Worm (Caenorhabditis elegans) whole organism, L4 larva: ENCODE measurements around the gene ttr-45.

Experiments
- Y5F2A.4 ChIP-seq: fragments of 200-800 bp; sonication (Bioruptor generic); optimal IDR thresholded peaks from 2 replicates; lab custom pipeline; 2018; ENCODE audit warnings: mild to moderate bottlenecking, missing genetic modification characterization, missing compliant biosample characterization
- ZK337.2 ChIP-seq: fragments of 200-800 bp; sonication (Bioruptor generic); IDR thresholded peaks from 2 replicates; pipeline ENCODE4 v1.3.6; 2022; ENCODE audit warnings: missing genetic modification reagents, missing genetic modification characterization, missing compliant biosample characterization
- aly-2 ChIP-seq: sonication (generic microtip); optimal IDR thresholded peaks from 2 replicates; lab custom pipeline; 2018; ENCODE audit warnings: missing biosample characterization, missing genetic modification characterization
- ama-1 ChIP-seq: fragments of 150-350 bp; optimal IDR thresholded peaks from 2 replicates; lab custom pipeline; 2014; ENCODE audit warnings: inconsistent platforms, mixed read lengths
- daf-16 ChIP-seq, 3 experiments: sonication (generic microtip); optimal IDR thresholded peaks; 2 replicates each; lab custom pipeline; 2016 to 2017; ENCODE audit warnings: missing genetic modification characterization in 3 of 3, missing genetic modification reagents in 3 of 3, mild to moderate bottlenecking in 2 of 3, missing compliant biosample characterization in 2 of 3, missing biosample characterization in 1 of 3, moderate library complexity in 1 of 3
- fos-1 ChIP-seq: fragments of 150-350 bp; optimal IDR thresholded peaks from 2 replicates; lab custom pipeline; 2014; ENCODE audit warnings: missing biosample characterization, missing genetic modification characterization
- hlh-30 ChIP-seq: sonication (generic microtip); optimal IDR thresholded peaks from 2 replicates; lab custom pipeline; 2017; ENCODE audit warnings: antibody characterized with exemption, mild to moderate bottlenecking, missing genetic modification characterization, missing compliant biosample characterization; ENCODE audit not compliant: insufficient read depth
- nhr-6 ChIP-seq: fragments of 150-350 bp; optimal IDR thresholded peaks from 2 replicates; lab custom pipeline; 2014; ENCODE audit warnings: missing biosample characterization, missing genetic modification characterization
- snpc-4 ChIP-seq: fragments of 150-350 bp; optimal IDR thresholded peaks from 2 replicates; lab custom pipeline; 2014; ENCODE audit warnings: missing biosample characterization, missing genetic modification characterization
- spr-1 ChIP-seq: sonication (generic microtip); optimal IDR thresholded peaks from 2 replicates; lab custom pipeline; 2016; ENCODE audit warnings: mild to moderate bottlenecking, missing genetic modification characterization, missing compliant biosample characterization
- unc-130 ChIP-seq: sonication (generic microtip); optimal IDR thresholded peaks from 2 replicates; lab custom pipeline; 2016; ENCODE audit warnings: missing genetic modification reagents, missing genetic modification characterization, missing compliant biosample characterization
- unc-62 ChIP-seq, 3 experiments: fragments of 150-350 bp in 1 of 3; sonication (generic microtip); optimal IDR thresholded peaks in 2 of 3; peaks in 1 of 3; 1 replicate in 1 of 3; 2 replicates in 2 of 3; lab custom pipeline; 2014 to 2017; ENCODE audit warnings: missing biosample characterization in 3 of 3, missing genetic modification characterization in 3 of 3, missing genetic modification reagents in 3 of 3, missing genotype in 1 of 3

DNA sequence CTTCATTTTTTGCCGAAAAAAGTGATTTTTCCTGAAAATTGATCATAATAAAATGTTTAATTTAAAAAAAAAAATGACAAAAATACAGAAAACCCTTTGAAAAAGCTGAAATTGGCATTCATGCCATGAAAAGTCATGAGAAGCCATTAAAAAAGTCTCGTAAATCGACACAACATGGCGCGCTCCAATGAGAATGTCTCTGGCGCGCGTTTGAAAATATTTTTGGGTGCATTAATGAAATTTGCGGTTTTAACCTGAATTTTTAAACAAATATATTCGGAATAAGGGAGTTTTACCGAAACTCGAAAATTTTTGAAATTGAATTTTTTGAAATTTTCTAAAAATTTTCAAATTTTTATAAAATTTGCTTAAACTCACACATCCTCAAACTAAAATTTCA lies 6.2 kb upstream of the ttr-45 start:
- TF ChIP-seq hlh-30 (no peak), nhr-6 (tag; lab: Kevin White, UChicago) (no peak), Y5F2A.4 (no peak), aly-2 (tag; lab: Kevin White, UChicago) (no peak), unc-62 (GFP tag; optimal IDR thresholded peaks at IDR 0.05 in 1 of 2; lab: Kevin White, UChicago) (no peak), unc-62 (tag; optimal IDR thresholded peaks at IDR 0.05; lab: Kevin White, UChicago) (no peak), fos-1 (tag; lab: Kevin White, UChicago) (no peak), ZK337.2 (GFP tag; lab: Robert Waterston, UW) (no peak), snpc-4 (no peak), daf-16 (GFP tag; optimal IDR thresholded peaks at IDR 0.05; lab: Kevin White, UChicago) (no peak), daf-16 (tag; optimal IDR thresholded peaks at IDR 0.05; lab: Kevin White, UChicago) (no peak), ama-1 (lab: Kevin White, UChicago) (no peak), spr-1 (tag; lab: Kevin White, UChicago) (no peak), unc-130 (GFP tag; lab: Kevin White, UChicago) (no peak)
